Fruit fly (Drosophila melanogaster): Measurements from ENCODE around the gene aurA.
A peak's percentile ranks its signal among the peaks of the same experiment; 100 is the strongest.

aurA gene

DNA sequence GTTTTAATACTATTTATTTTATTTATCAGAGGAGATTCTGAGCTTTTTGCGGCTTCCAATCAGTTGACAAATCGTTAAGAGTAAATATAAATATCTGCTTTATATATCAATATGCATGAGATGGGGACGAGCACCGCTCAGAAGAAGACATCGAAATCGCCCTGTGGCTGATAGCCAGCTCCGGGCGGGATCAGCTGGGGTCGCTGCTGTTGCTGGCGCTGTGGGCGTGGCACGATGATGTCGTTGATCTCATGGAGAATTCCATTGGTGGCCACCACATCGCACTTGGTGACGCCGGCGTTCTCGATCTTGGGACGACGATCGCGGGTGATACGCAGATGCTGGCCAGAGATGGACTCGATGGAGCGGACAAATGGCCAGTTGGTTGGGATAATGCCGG is 21.9 kb downstream of the aurA start:
- TF ChIP-seq CG17801 (GFP tag; optimal IDR thresholded peaks at IDR 0.05; ENCODE audit: partially characterized antibody), result no peak

DNA sequence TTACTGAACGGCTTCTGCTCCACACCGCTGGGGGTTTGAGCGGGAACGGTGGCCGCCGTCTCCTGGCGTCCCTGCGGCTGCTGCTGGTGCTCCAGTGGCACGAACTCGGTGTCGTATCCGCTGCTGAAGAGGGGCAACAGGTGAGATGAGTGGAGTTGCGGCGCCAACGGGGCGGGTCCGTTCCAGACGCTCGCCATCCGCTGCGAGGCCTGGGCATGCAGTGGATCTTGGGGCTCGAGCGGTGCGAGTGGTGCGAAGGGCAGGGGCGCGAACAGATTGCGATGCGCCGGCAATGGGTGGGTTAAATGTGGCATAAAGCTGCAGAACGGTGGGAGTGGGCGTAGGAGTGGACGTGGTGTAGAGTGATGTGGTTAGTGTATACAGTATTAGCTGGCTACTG is 26.3 kb downstream of the aurA start:
- TF ChIP-seq CG17801 (GFP tag; optimal IDR thresholded peaks at IDR 0.05; ENCODE audit: partially characterized antibody), result no peak

DNA sequence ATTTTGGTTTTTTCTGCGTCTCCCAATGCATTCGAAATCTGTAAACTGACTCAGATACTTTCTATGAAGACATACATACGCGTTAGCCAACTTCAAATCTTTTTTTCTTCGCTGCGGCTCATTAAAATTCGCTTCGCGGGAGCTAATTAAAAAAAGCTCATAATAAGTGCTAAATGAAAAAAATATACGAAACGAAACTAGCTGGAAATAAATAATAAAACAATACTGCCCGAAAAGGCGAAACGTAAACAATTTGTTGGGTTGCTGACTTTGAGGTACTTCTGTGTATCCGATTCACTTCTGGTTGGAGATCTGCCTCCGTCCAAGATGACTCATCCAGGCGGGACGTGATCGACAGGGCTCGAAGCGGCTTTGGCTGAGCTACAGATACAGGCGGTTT is 27.1 kb downstream of the aurA start:
- no peak for TF ChIP-seq CG17801 (GFP tag; optimal IDR thresholded peaks at IDR 0.05; ENCODE audit: partially characterized antibody)

DNA sequence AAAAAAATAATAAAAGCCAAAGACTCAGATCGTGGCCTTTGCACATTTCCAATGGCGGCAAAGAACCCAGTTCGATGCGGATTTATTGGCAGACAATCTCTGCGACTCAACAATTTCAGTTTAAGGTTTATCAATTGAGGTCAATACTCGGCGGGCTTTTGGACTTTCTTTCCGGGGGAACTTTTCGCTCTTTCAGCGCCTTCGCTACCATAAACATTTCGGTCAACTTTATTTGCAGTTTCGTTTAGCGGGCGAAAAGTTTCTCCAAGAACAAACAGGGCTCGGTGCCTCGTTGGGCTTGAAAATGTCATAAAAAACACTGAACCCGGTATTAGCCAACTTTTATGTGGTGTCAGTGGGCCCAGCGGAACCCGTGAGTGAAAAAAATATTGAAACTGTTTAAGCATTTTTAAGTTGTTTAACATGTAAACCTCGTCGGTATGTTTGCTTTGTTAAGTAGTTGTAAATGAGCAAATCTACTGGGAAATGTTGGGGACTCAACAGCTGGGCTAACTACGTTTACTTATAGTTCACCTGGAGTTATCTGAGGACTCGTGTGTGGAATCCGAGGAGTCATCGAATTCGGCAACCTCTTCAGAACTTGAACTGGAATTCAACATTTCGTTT is 28.7 kb downstream of the aurA start:
- no peak for TF ChIP-seq CG17801 (GFP tag; optimal IDR thresholded peaks at IDR 0.05; ENCODE audit: partially characterized antibody)

DNA sequence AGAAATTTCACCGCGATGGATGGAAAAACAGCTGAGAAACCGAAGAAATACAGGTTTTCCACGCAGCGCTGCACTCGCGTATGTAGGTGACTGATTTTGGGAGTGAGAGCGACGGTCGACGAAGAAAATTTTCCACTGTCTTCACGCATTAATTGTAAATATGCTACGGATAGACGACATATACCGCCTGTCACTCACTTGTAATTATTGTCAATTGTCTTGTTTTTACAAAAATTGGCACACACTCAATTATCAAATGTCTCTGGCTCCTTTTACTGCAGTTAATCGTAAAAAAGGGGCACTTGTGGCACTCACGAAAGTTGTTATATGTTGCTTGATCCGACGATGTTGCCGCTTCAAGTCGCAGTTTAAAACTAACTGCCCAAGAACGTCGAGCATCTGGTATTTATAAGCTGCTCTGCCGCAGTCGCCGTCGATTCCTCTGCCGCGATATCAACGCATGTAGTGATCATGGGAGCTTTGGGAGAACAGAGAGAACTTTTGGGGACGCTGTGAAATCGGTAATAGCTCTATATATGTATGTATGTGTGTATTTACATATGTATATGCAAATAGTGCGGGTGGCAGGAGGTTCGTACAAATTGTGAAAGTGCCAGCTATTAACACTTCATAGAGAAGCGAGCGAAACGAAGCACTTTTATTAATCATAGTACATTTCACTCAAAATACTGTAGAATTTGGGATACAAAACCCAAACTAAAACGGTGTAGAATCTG is 30.2 kb downstream of the aurA start, which contains the start of gene mfas:
TSS of gene mfas (minus strand) at position 382 of the 737 bp plus-strand sequence.
- no peak for TF ChIP-seq CG17801 (GFP tag; optimal IDR thresholded peaks at IDR 0.05; ENCODE audit: partially characterized antibody)

DNA sequence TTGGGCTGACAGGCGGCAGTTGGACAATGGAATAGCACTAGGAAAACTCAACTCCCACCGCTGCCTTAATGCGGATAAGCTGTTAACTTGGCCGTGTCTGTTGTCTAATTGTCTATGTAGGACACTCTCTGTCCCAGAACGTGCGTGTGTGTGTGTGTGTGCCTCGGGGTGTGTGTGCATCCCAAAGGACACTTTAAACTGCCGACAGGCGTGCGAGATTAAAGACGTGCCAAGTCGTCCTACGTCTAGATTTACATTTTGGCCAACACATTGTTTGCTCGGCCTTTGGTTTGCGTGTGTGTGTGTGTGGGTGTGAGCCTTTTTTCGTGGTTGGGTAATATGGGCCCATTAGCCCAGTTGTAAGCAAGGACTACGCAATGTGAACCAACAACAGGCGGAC is 35.2 kb downstream of the aurA start:
- no peak for TF ChIP-seq CG17801 (GFP tag; optimal IDR thresholded peaks at IDR 0.05; ENCODE audit: partially characterized antibody)

DNA sequence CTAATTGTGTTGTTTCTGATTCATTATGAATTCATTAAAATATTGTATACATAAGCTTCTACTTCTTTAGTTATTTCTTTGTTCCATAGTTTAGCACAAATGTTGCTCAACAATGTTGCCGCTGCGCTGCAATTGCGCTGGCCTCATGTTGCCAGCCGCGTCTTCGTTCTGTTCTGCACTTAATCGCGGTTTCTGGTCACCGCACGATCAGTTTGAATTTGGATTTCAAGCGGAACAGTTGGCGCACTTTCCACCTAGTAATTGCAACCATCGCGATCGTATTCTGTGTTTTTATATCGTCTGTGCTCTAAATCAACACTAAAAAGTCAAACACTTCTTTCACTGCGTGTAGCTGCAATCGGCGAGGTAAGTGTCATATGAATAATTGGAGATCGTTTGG is 36.1 kb downstream of the aurA start, which contains the start of gene Ect3:
TSS of gene Ect3 (plus strand) at position 205 of the 400 bp plus-strand sequence.
- TF ChIP-seq CG17801 (GFP tag; optimal IDR thresholded peaks at IDR 0.05; ENCODE audit: partially characterized antibody), result peak; percentile 1

DNA sequence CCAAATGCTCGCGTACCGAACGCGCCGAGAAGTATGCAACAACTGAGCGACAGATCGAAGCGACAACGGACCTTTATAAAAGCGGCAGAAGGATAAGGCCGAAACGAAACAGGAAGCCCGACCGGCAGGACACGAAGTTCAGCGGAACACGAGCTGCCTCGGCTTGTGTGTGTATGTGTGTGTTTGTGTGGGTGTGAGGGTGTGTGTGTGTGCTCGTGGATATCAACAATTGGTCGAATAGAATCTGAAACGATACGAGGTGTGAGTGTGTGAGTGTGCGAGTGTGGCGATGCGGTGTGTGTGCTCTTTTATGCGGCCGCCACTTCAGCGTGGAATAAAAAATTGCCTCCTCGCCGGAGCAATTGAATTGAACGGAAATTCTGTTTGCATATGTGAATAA is 42.5 kb downstream of the aurA start, which contains the start of gene Tk:
TSS of gene Tk (minus strand) at position 57 of the 400 bp plus-strand sequence.
- TF ChIP-seq CG17801 (GFP tag; optimal IDR thresholded peaks at IDR 0.05; ENCODE audit: partially characterized antibody), result no peak

DNA sequence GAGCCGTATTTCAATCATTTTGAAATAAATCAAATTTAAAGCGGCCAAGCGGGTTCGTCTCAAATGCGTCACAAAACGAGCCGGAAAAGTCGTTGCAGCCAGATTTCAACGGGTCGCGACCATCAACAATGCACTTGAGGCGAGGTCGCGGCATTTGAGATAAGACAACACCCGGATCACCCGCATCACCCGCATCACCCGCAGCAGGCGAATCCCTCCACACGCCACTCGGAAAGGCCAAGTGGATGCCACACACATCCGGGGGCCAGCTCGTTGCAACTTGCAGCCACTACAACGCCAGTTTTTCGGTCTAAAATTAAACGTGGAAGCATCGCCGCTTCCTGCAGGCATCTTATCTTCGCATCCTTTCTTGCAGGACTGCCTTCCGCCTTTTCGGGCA is 43.5 kb downstream of the aurA start:
- no peak for TF ChIP-seq CG17801 (GFP tag; optimal IDR thresholded peaks at IDR 0.05; ENCODE audit: partially characterized antibody)

DNA sequence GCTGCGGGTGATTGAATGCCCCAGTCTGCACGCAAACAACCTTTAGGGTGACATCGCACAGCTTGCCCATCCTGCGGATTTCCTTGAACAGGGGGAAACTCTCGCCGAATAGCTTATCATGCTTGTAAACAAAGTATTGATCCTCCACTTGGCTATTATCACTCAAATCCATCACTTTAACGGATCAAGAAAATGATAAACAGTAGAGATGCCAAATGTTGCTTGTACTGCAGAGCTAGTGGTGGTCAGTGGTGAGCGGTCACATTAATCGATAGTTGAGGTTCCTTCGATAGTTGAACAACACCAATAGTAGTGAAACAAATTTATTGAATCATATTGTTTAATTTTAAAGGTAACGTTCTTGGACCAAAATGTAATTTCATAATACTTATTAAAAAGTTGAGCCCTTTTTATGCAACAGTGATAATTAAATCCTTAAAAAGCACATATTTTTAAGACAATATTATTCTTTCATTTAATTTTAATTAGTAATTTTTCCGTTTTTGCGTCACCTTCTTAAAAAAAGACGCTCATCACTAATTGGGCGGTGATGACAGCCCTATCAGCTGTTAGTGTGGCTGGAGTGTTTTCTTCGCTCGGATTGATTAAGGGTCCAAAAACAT is 47.4 kb downstream of the aurA start, which contains the start of the genes KLHL18 and GCC185:
TSS of gene KLHL18 (minus strand) at position 233 of the 623 bp plus-strand sequence.
TSS of gene GCC185 (plus strand) at position 571 of the 623 bp plus-strand sequence.
- TF ChIP-seq CG17801 (GFP tag; optimal IDR thresholded peaks at IDR 0.05; ENCODE audit: partially characterized antibody), result peak; percentile 82

All from ovary, adult (tissue).